Worm (Caenorhabditis elegans): ENCODE data around the gene F48G7.10.

ce11 chrV:592959-593358, 41.8 kb downstream of the F48G7.10 start, which contains the start of gene ZK488.5:
- TF ChIP-seq blmp-1 (tag; optimal IDR thresholded peaks at IDR 0.05; ENCODE audit: insufficient read depth) (no peak), skn-1 (tag; optimal IDR thresholded peaks at IDR 0.05) (no peak), nhr-12 (tag; optimal IDR thresholded peaks at IDR 0.05) (no peak), ztf-11 (tag; optimal IDR thresholded peaks at IDR 0.05) (no peak), lin-11 (tag; optimal IDR thresholded peaks at IDR 0.05) (no peak), ama-1 (optimal IDR thresholded peaks at IDR 0.05) (no peak), egl-27 (tag; optimal IDR thresholded peaks at IDR 0.05) (no peak), peb-1 (tag; optimal IDR thresholded peaks at IDR 0.05) (no peak), snpc-4 (tag; optimal IDR thresholded peaks at IDR 0.05) (no peak), unc-62 (GFP tag; optimal IDR thresholded peaks at IDR 0.05) (no peak), nhr-11 (tag; optimal IDR thresholded peaks at IDR 0.05) (no peak)

Data from whole organism, L2 larva.